Worm (Caenorhabditis elegans) whole organism, young adult: ENCODE results near the gene fbxb-72.

Source experiments
- F49E8.2 ChIP-seq: sonication (generic microtip); optimal IDR thresholded peaks from 3 replicates; lab custom pipeline; 2017; ENCODE audit warnings: missing genetic modification characterization, mild to moderate bottlenecking, missing compliant biosample characterization, antibody characterized with exemption, moderate library complexity; ENCODE audit not compliant: insufficient read depth
- dpl-1 ChIP-seq: fragments of 150-350 bp; optimal IDR thresholded peaks from 2 replicates; lab custom pipeline; 2014; ENCODE audit warnings: missing biosample characterization, missing genetic modification reagents, missing genetic modification characterization
- pha-4 ChIP-seq: fragments of 150-350 bp; sonication (generic microtip); optimal IDR thresholded peaks from 2 replicates; lab custom pipeline; 2014; ENCODE audit warnings: missing biosample characterization, missing genetic modification reagents, missing genetic modification characterization
- tbx-9 ChIP-seq: sonication (generic microtip); optimal IDR thresholded peaks from 2 replicates; lab custom pipeline; 2016; ENCODE audit warnings: borderline replicate concordance, missing genetic modification characterization, inconsistent platforms, missing compliant biosample characterization
- ztf-28 ChIP-seq: fragments of 200-800 bp; sonication (Bioruptor generic); IDR thresholded peaks from 2 replicates; pipeline ENCODE4 v1.3.6; 2022; ENCODE audit warnings: missing genetic modification reagents, missing genetic modification characterization, missing compliant biosample characterization

ce11 chrV:699489-700129 is 24.1 kb downstream of the fbxb-72 start, which contains the start of the genes ugt-29 and srx-5:
- no peak for TF ChIP-seq pha-4 (tag; lab: Kevin White, UChicago)
- TF ChIP-seq dpl-1 (GFP tag; lab: Kevin White, UChicago) = no peak
- TF ChIP-seq F49E8.2 (tag; lab: Kevin White, UChicago) = no peak
- TF ChIP-seq tbx-9 = no peak
- no peak for TF ChIP-seq ztf-28 (GFP tag; lab: Robert Waterston, UW)
